Fruit fly (Drosophila melanogaster) ovary, adult (tissue): Measurements from ENCODE around the gene plh.

Source experiments
- CG17801 ChIP-seq: fragments of 200-800 bp; optimal IDR thresholded peaks from 2 replicates; lab custom pipeline; 2019; ENCODE audit warnings: missing biosample characterization, mild to moderate bottlenecking, missing genetic modification characterization, moderate library complexity; ENCODE audit not compliant: partially characterized antibody

The plh gene

DNA sequence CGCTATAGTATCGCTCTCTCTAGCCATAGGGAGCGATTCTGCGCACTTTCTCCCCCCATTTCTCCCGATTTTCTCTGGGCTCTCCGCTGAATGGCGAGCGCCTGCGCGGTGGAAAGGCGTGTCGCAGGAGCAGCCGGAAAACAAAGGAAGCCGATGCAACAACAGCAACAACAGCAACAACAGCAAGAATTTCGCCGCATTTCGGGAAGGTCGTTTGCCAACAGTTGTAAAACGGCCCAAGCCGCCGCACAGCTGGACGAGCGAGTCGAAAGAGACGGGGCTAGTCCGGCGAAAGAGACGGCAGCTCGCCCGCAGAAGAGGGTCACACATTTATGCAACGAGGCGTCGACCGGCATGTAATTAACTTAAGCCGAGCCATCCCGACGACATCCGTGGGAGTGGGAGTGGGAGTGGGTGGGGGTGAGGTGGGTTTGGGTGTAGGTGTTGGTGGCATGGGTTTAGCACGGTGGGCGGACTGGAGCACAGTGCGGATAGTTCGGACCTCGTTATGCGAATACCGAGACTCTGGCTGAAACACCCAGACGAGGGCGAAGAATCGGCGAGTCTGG is 10.7 kb upstream of the plh start:
- no peak for TF ChIP-seq CG17801 (GFP tag; lab: Kevin White, UChicago)

DNA sequence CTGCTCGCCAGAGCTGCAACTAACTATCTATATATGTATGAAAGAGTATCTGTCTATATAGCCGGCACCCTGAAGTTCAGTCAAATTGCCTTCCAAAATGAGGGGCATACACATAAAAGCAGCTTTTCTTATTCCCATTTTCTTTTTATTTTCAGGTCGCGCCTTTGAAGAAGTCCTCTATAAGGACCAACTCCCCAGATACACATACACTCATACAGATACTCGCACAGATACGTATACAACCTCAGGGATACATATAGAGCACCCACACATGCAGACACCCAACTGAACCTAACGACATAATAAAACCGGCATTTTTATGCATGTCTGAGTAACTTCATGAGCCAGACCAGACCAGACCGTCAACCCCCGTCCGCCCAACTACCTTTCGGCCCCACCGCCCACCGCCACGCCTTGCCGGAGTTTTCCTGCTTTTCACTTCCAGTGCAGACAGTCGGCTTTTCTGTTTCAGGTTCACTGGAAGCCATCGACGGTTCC is 10.1 kb upstream of the plh start:
- TF ChIP-seq CG17801 (GFP tag; lab: Kevin White, UChicago): no peak

DNA sequence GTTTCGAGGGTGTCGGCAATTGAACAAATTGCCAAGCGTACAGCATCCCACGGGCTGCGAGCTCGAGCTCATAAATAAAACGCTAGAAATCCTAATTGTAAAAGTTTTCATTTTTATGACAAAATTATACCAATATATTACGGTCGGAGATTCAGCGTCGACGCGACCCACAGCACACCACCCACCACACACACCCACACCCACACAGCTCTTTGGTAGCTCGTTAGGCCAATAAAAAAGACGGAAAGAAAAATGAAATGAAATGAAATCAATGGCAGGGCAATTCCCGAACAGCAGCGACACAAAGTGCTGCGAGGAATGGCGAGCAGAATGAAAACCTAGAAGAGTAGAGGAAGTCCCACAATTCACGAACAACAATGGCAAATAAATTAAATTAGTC is 9.5 kb upstream of the plh start:
- no peak for TF ChIP-seq CG17801 (GFP tag; lab: Kevin White, UChicago)

DNA sequence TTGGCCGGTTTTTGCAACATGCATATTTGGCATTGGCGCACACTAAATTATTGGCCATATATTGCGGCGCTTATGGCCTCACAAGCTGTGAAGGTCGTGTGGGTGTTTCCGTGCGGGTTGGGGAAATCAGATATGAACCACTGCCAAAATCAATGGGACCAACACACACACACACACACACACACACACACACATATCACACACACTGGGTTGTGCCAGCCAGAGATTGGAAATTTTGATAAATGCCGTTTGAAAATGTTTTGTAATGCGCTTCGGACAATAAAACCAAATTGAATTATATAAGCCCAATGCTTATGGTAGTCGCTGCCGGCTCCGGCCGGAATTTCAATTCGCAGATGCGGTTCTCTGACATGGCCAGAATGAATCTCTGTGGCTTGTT is 8.6 kb upstream of the plh start:
- TF ChIP-seq CG17801 (GFP tag; lab: Kevin White, UChicago): no peak

DNA sequence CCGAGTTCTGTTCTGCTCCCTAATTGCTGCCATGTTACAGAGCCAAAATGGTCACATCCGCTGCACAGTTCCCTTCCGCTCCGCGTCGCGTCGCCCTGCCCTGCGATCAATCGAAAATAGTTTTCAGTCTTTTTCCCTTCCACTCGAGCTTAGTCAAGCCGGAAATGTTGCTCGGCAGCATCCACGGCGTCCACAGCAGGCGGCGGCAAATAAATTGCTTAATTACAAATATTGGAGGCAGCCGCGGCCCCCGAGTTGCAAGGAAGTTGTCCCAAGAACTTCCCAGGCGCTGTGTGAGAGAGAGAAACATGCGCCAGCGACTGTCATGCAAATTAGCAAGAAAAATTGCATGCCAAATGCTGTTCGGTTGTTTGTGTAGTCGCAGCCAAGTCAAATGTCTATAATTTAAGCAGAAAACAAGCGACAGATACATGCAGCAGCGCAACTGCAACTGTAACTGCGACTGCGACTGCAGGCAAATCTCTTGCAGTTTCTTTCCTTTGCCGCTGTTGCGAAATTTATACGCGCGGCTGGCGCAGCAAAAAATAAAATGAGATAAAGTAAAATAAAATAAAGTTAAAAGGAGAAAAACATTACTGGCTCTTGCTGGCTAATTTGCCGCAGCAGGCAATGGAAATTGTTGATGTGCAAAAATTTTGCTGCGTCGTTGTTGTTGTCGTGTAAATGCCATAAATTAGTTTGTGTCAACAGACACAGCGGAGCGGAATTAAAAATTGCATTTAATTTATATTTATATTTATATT is 7.9 kb upstream of the plh start:
- peak; percentile 57 for TF ChIP-seq CG17801 (GFP tag; lab: Kevin White, UChicago)

DNA sequence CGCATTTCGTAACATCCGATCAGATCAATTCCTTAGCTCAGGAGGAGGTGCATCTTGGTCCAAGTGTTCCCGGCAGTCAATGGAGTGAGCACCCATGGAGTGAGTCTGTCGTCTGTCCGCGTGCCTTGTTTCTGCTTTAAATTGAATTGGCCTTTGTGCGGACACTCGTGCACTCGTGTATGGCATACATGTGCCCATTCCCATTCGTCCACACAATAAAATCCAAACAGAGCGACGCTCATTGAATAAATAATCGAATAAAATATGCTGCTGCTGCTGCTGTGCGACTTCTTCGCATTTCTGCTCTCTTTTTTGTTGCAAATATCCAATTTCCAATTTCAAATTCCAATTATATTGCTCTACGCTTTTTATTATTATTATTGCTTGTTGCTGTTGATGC is 6.3 kb upstream of the plh start:
- no peak for TF ChIP-seq CG17801 (GFP tag; lab: Kevin White, UChicago)

DNA sequence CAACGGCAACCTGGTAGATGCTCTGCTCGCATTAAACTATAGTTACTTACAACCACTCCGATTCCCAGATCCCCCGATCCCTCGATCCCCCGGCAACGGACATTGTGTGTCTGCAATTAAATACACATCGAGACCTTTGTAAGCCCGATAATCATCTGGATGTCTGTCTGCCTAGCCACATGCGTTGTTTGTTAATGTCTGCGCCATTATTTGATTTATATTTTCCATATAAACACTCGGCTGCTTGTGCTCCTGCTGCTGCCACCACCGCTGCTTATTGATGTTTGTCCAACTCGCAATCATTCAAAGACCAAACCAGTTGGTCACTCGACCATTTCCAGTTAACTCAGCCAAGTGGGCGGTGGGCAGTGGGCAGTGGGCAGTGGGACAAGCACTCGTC is 5.4 kb upstream of the plh start:
- TF ChIP-seq CG17801 (GFP tag; lab: Kevin White, UChicago): no peak

DNA sequence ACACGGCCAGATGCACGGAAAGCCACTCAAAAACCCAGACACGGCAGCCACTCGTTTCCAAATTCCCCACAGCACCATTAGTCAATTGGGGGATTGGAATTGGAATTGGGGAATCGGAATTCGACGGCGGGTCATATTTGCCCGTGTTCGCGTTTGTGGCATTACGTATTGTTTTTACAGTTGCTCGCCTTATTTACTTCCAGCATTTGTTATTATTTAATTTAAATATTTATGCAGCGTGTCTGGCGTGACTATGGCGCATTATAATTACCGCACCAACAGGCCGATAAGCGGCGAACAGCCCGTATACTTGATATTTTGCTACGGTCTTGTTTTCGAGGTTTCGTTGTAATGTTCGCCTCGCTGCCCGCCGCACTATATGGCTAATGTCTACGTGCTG is 4.3 kb upstream of the plh start:
- no peak for TF ChIP-seq CG17801 (GFP tag; lab: Kevin White, UChicago)

DNA sequence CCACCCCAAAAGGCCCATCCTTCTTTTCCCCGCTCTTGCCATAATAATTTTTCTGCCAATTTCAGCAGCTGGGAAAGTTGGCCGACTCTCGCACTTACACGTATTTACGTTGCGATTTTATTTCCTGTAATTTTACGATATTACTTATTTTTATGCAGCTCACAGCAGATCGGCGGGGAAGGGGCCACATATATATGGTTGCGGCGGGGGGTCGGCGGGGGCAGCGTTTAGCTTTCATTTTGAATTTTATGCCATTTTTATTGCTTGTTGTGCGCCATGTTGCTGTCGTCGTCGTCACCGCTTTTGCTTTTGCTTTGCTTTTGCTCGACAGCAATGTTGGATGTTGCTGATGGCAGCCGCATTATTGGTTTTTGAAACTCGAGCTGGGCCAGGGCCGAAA is 3.9 kb upstream of the plh start:
- peak; percentile 56 for TF ChIP-seq CG17801 (GFP tag; lab: Kevin White, UChicago)

DNA sequence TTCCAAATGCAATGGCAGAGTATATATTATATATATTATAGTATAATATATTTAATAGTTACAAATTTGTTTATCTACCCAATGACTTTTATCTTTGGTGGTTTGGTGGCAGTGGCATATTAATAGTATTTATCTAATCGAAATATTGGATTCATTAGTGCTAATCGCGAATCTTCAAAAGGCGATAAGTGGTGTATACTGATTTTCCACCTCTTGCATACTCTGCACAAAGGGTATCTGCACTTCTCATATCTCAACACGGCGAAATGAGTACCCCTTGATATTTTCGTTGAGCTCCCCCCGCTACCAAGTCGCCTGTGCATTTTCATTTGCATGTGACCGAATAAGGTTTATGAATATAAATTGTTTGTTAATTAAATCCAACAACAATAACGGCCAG is 2.7 kb upstream of the plh start:
- no peak for TF ChIP-seq CG17801 (GFP tag; lab: Kevin White, UChicago)

DNA sequence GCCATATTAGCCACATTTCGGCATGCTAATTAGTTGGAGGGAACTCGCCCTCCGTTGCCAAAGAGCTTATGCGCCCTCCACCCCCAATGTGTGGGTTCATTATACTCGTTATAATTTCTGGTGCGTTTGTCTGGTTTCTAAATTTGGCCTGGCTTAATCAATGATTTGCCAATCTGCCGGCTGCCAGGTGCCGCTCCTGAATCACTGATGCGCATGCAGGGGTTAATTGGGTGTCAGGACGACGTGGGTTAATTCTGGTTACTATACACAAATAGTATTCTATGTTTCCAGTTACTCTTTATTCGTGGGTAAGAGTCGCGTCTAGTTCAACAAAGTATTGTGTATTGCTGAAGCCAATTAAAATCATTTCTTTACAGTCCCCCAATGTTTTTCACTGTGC is 1.8 kb upstream of the plh start:
- TF ChIP-seq CG17801 (GFP tag; lab: Kevin White, UChicago): no peak

DNA sequence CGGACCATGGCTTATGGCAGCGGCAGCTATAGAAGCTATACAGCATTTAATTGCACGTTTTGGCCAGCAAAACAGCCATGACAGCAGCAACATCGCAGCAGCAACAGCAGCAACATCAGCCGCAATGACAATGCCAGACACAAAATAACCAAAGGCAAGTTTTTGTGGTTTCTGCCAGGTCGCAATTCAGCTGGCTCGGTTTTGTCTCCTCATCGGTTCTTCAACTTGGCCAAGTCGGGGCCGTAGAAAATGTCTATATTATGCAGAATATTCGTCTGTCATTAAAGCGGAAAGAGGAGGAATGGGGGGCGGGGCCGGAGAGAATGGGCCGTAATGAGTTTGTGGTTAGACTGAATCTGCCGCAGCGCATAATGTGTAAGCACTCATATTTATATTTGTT is 1.1 kb upstream of the plh start:
- TF ChIP-seq CG17801 (GFP tag; lab: Kevin White, UChicago): no peak

DNA sequence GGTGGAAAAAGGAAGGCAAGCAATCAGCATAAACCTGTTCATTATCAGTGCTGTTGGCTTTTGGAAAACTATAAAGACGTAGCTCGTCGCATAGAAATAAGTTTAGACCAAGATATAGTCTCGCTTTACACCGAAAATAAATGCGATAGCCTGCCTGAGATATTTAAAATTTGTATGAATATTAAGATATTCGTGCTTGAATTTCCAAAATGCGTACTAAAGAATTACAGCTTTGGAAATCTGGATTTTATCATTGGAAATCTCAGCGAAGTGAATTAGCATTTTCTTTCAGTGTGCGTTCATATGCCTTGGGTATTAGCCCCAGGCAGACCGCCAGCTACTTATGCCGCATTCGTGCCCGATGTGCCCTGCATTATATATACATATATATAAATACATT is 678 bp downstream of the plh start:
- no peak for TF ChIP-seq CG17801 (GFP tag; lab: Kevin White, UChicago)

DNA sequence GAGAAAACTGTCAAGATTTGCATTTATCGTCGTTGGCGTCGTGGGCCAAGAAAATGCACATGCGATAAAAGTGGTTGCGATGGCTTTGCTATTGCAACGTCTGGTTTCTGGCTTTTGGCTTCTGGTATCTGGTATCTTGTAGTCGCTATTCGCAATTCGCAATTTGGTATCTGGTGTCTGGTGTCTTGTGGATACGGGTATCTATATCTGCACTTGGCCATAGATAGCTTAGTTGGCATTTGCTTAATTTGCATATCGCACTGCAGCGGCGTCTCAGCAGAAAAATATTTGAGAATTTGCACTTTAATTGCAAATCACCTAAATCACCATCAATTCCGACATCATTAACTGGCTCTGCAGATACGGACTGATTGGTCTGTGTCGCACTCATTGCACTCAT is 10.2 kb downstream of the plh start:
- TF ChIP-seq CG17801 (GFP tag; lab: Kevin White, UChicago): no peak

DNA sequence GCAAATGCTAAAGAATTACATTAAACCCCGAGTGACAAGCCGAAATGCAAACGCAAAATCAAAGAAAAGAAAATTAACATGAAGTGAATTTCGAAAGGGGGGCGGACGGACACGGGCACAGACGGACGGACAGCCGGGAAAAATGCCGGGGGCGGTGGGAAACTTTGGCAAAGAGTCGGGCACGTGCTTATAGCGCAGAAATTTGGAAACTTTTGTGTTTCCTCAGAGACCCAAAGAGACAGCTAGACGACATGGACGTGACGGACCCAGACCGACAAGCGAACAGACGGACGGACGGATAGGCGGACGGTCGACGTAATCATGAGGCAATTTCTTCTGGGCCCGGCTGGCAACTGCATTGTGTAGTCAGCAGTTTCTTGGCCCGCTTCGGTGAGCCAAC is 12.1 kb downstream of the plh start:
- no peak for TF ChIP-seq CG17801 (GFP tag; lab: Kevin White, UChicago)
